Fruit fly (Drosophila melanogaster) whole organism, embryonic: ENCODE measurements around the gene Cpr62Ba.

ENCODE experiments used
- B-H1 ChIP-seq: fragments of 200-800 bp; sonication (Bioruptor generic); IDR thresholded peaks from 3 replicates; pipeline ENCODE4 v1.3.6; 2022; ENCODE audit warnings: missing biosample characterization, missing genetic modification characterization
- CG10209 ChIP-seq: fragments of 200-800 bp; sonication (Bioruptor generic); optimal IDR thresholded peaks from 3 replicates; lab custom pipeline; 2017; ENCODE audit warnings: missing biosample characterization, mild to moderate bottlenecking, missing genetic modification characterization, missing genetic modification reagents
- CG10462 ChIP-seq: fragments of 200-800 bp; sonication (Bioruptor generic); optimal IDR thresholded peaks from 2 replicates; lab custom pipeline; 2016; ENCODE audit warnings: missing biosample characterization, missing genetic modification characterization
- CG10543 ChIP-seq: fragments of 200-800 bp; sonication (Bioruptor generic); optimal IDR thresholded peaks from 3 replicates; lab custom pipeline; 2017; ENCODE audit warnings: missing biosample characterization, mild to moderate bottlenecking, missing genetic modification characterization, moderate library complexity
- CG11398 ChIP-seq: fragments of 200-800 bp; sonication (Bioruptor generic); optimal IDR thresholded peaks from 2 replicates; lab custom pipeline; 2016; ENCODE audit warnings: missing biosample characterization, missing genetic modification characterization
- CG12236 ChIP-seq: fragments of 200-800 bp; sonication (Bioruptor generic); optimal IDR thresholded peaks from 2 replicates; lab custom pipeline; 2016; ENCODE audit warnings: missing biosample characterization, missing genetic modification characterization
- CG12299 ChIP-seq: fragments of 200-800 bp; sonication (Bioruptor generic); optimal IDR thresholded peaks from 2 replicates; lab custom pipeline; 2018; ENCODE audit warnings: missing biosample characterization, mild to moderate bottlenecking, missing genetic modification characterization
- CG14667 ChIP-seq: fragments of 200-800 bp; sonication (Bioruptor generic); IDR thresholded peaks from 2 replicates; pipeline ENCODE4 v1.3.6; 2022; ENCODE audit warnings: missing biosample characterization, missing genetic modification characterization
- CG16863 ChIP-seq: fragments of 200-800 bp; sonication (Bioruptor generic); optimal IDR thresholded peaks from 3 replicates; lab custom pipeline; 2016; ENCODE audit warnings: missing biosample characterization, missing genetic modification characterization
- CG18599 ChIP-seq: fragments of 200-800 bp; sonication (Bioruptor generic); optimal IDR thresholded peaks from 3 replicates; lab custom pipeline; 2017; ENCODE audit warnings: missing biosample characterization, missing genetic modification characterization, mild to moderate bottlenecking, moderate library complexity, missing genetic modification reagents
- CG18619 ChIP-seq: fragments of 200-800 bp; sonication (Bioruptor generic); optimal IDR thresholded peaks from 3 replicates; lab custom pipeline; 2017; ENCODE audit warnings: missing biosample characterization, mild to moderate bottlenecking, missing genetic modification characterization
- CG2120 ChIP-seq: fragments of 200-800 bp; sonication (Bioruptor generic); optimal IDR thresholded peaks from 3 replicates; lab custom pipeline; 2016; ENCODE audit warnings: missing biosample characterization, missing genetic modification characterization
- CG31365 ChIP-seq: fragments of 200-800 bp; sonication (Bioruptor generic); optimal IDR thresholded peaks from 2 replicates; lab custom pipeline; 2018; ENCODE audit warnings: missing biosample characterization, mild to moderate bottlenecking, missing genetic modification characterization
- CG31441 ChIP-seq: fragments of 200-800 bp; sonication (Bioruptor generic); IDR thresholded peaks from 2 replicates; pipeline ENCODE4 v1.3.6; 2022; ENCODE audit warnings: missing biosample characterization, missing genetic modification characterization
- CG4854 ChIP-seq: fragments of 200-800 bp; sonication (Bioruptor generic); optimal IDR thresholded peaks from 2 replicates; lab custom pipeline; 2016; ENCODE audit warnings: missing biosample characterization, missing genetic modification characterization, inconsistent platforms
- CG8388 ChIP-seq: fragments of 200-800 bp; sonication (Bioruptor generic); optimal IDR thresholded peaks from 2 replicates; lab custom pipeline; 2019; ENCODE audit warnings: missing biosample characterization, mild to moderate bottlenecking, missing genetic modification characterization, moderate library complexity
- CG8765 ChIP-seq: fragments of 200-800 bp; sonication (Bioruptor generic); IDR thresholded peaks from 2 replicates; pipeline ENCODE4 v1.3.6; 2022; ENCODE audit warnings: missing biosample characterization, missing genetic modification characterization
- CG8944 ChIP-seq: fragments of 200-800 bp; sonication (Bioruptor generic); optimal IDR thresholded peaks from 3 replicates; lab custom pipeline; 2016; ENCODE audit warnings: missing biosample characterization, missing genetic modification characterization
- Chrac-16 ChIP-seq: fragments of 200-800 bp; sonication (Bioruptor generic); optimal IDR thresholded peaks from 3 replicates; lab custom pipeline; 2016; ENCODE audit warnings: missing biosample characterization, missing genetic modification characterization
- D19A ChIP-seq: fragments of 200-800 bp; optimal IDR thresholded peaks from 3 replicates; lab custom pipeline; 2019; ENCODE audit warnings: missing biosample characterization, mild to moderate bottlenecking, missing genetic modification characterization, moderate library complexity
- Doc2 ChIP-seq: fragments of 200-800 bp; sonication (Bioruptor generic); IDR thresholded peaks from 2 replicates; pipeline ENCODE4 v1.3.6; 2022; ENCODE audit warnings: missing biosample characterization, missing genetic modification characterization
- Ets65A ChIP-seq: fragments of 200-800 bp; sonication (Bioruptor generic); peaks from one replicate; lab custom pipeline; 2016; ENCODE audit warnings: missing biosample characterization, missing genetic modification characterization
- Ets97D ChIP-seq: fragments of 200-800 bp; sonication (Bioruptor generic); optimal IDR thresholded peaks from 3 replicates; lab custom pipeline; 2016; ENCODE audit warnings: missing biosample characterization, missing genetic modification characterization
- Hsf ChIP-seq: fragments of 200-800 bp; sonication (Bioruptor generic); optimal IDR thresholded peaks from 3 replicates; lab custom pipeline; 2016; ENCODE audit warnings: missing biosample characterization, missing genetic modification characterization
- Med ChIP-seq: fragments of 200-800 bp; sonication (Bioruptor generic); peaks from one replicate; lab custom pipeline; 2016; ENCODE audit warnings: missing biosample characterization, missing genetic modification characterization, mild to moderate bottlenecking, inconsistent platforms, moderate library complexity
- NK7.1 ChIP-seq: fragments of 200-800 bp; sonication (Bioruptor generic); optimal IDR thresholded peaks from 3 replicates; lab custom pipeline; 2016; ENCODE audit warnings: missing biosample characterization, missing genetic modification characterization
- Oli ChIP-seq: fragments of 200-800 bp; sonication (Bioruptor generic); optimal IDR thresholded peaks from 2 replicates; lab custom pipeline; 2018; ENCODE audit warnings: missing biosample characterization, mild to moderate bottlenecking, missing genetic modification characterization, moderate library complexity
- Rfx ChIP-seq: fragments of 200-800 bp; sonication (Bioruptor generic); IDR thresholded peaks from 2 replicates; pipeline ENCODE4 v1.3.6; 2022; ENCODE audit warnings: missing biosample characterization, missing genetic modification characterization
- Six4 ChIP-seq: fragments of 200-800 bp; sonication (Bioruptor generic); optimal IDR thresholded peaks from 2 replicates; lab custom pipeline; 2016; ENCODE audit warnings: missing biosample characterization, missing genetic modification characterization
- Sox102F ChIP-seq: fragments of 200-800 bp; sonication (Bioruptor generic); optimal IDR thresholded peaks from 2 replicates; lab custom pipeline; 2018; ENCODE audit warnings: missing biosample characterization, mild to moderate bottlenecking, missing genetic modification characterization, moderate library complexity
- Tbp ChIP-seq: fragments of >200 bp; optimal IDR thresholded peaks from 2 replicates; lab custom pipeline; 2018; ENCODE audit warnings: missing biosample characterization, missing genetic modification characterization
- bcd ChIP-seq: fragments of 200-800 bp; sonication (Bioruptor generic); optimal IDR thresholded peaks from 2 replicates; lab custom pipeline; 2017; ENCODE audit warnings: missing biosample characterization, mild to moderate bottlenecking, missing genetic modification characterization
- chif ChIP-seq, 2 experiments: fragments of 200-800 bp; sonication (Bioruptor generic); optimal IDR thresholded peaks; 3 replicates each; lab custom pipeline; 2016; ENCODE audit warnings: missing biosample characterization in 2 of 2, missing genetic modification characterization in 2 of 2
- crp ChIP-seq, 2 experiments: fragments of 200-800 bp; sonication (Bioruptor generic); optimal IDR thresholded peaks; 2 replicates in 1 of 2; 3 replicates in 1 of 2; lab custom pipeline; 2017; ENCODE audit warnings: missing biosample characterization in 2 of 2, missing genetic modification characterization in 2 of 2, mild to moderate bottlenecking in 1 of 2, moderate library complexity in 1 of 2
- gcm ChIP-seq: fragments of 200-800 bp; sonication (Bioruptor generic); optimal IDR thresholded peaks from 2 replicates; lab custom pipeline; 2019; ENCODE audit warnings: missing biosample characterization, mild to moderate bottlenecking, missing genetic modification characterization, moderate library complexity
- hb ChIP-seq: fragments of 200-800 bp; sonication (Bioruptor generic); IDR thresholded peaks from 3 replicates; pipeline ENCODE4 v1.3.6; 2022; ENCODE audit warnings: missing biosample characterization, missing genetic modification characterization; ENCODE audit not compliant: partially characterized antibody
- hkb ChIP-seq, 2 experiments: fragments of 200-800 bp in 1 of 2; fragments of >200 bp in 1 of 2; sonication (Bioruptor generic) in 1 of 2; IDR thresholded peaks in 1 of 2; optimal IDR thresholded peaks in 1 of 2; 2 replicates each; pipeline versions ENCODE4 v1.3.6 to Lab custom; 2017 to 2022; ENCODE audit warnings: missing biosample characterization in 1 of 2, missing genetic modification characterization in 1 of 2
- hth ChIP-seq: fragments of >200 bp; optimal IDR thresholded peaks from 2 replicates; lab custom pipeline; 2017; ENCODE audit warnings: inconsistent platforms
- lmd ChIP-seq: fragments of 200-800 bp; sonication (Bioruptor generic); IDR thresholded peaks from 2 replicates; pipeline ENCODE4 v1.3.6; 2022; ENCODE audit warnings: missing biosample characterization, missing genetic modification characterization
- nau ChIP-seq: fragments of 200-800 bp; sonication (Bioruptor generic); optimal IDR thresholded peaks from 3 replicates; lab custom pipeline; 2017; ENCODE audit warnings: missing biosample characterization, mild to moderate bottlenecking, missing genetic modification characterization, missing genetic modification reagents
- onecut ChIP-seq: fragments of 200-800 bp; sonication (Bioruptor generic); IDR thresholded peaks from 2 replicates; pipeline ENCODE4 v1.3.6; 2022; ENCODE audit warnings: missing biosample characterization, missing genetic modification characterization
- otp ChIP-seq: fragments of 200-800 bp; sonication (Bioruptor generic); IDR thresholded peaks from 3 replicates; pipeline ENCODE4, ENCODE4 v1.3.6; 2022; ENCODE audit warnings: missing biosample characterization, missing genetic modification characterization
- pho ChIP-seq: fragments of 200-800 bp; sonication (Bioruptor generic); optimal IDR thresholded peaks from 2 replicates; lab custom pipeline; 2016; ENCODE audit warnings: missing biosample characterization, missing genetic modification characterization
- salm ChIP-seq: fragments of 200-800 bp; sonication (Bioruptor generic); optimal IDR thresholded peaks from 2 replicates; lab custom pipeline; 2018; ENCODE audit warnings: missing biosample characterization, mild to moderate bottlenecking, missing genetic modification characterization
- sens-2 ChIP-seq: fragments of 200-800 bp; sonication (Bioruptor generic); IDR thresholded peaks from 2 replicates; pipeline ENCODE4 v1.3.6; 2022; ENCODE audit warnings: missing biosample characterization, missing genetic modification characterization
- shn ChIP-seq: fragments of 200-800 bp; sonication (Bioruptor generic); optimal IDR thresholded peaks from 3 replicates; lab custom pipeline; 2016; ENCODE audit warnings: missing biosample characterization, missing genetic modification characterization
- slou ChIP-seq: fragments of 200-800 bp; sonication (Bioruptor generic); optimal IDR thresholded peaks from 3 replicates; lab custom pipeline; 2016; ENCODE audit warnings: missing biosample characterization, missing genetic modification characterization
- sna ChIP-seq: fragments of 200-800 bp; sonication (Bioruptor generic); IDR thresholded peaks from 2 replicates; pipeline ENCODE4 v1.3.6; 2022; ENCODE audit warnings: missing biosample characterization, missing genetic modification characterization; ENCODE audit not compliant: partially characterized antibody
- tgo ChIP-seq: fragments of 200-800 bp; sonication (Bioruptor generic); IDR thresholded peaks from 3 replicates; pipeline ENCODE4 v1.3.6; 2022; ENCODE audit warnings: missing biosample characterization, missing genetic modification characterization
- zen2 ChIP-seq: fragments of 200-800 bp; sonication (Bioruptor generic); IDR thresholded peaks from 3 replicates; pipeline ENCODE4 v1.3.6; 2022; ENCODE audit warnings: missing biosample characterization, missing genetic modification characterization; ENCODE audit not compliant: partially characterized antibody

Cpr62Ba gene

dm6 chr3L:1865121-1865727 lies 33.6 kb upstream of the Cpr62Ba start, which contains the start of the genes HBS1 and CG12025 (continued):
- TF ChIP-seq bcd (GFP tag; lab: Kevin White, UChicago) (peak; percentile 61), Sox102F (GFP tag; lab: Kevin White, UChicago) (peak; percentile 46), Tbp (no peak), hb (GFP tag; lab: Robert Waterston, UW) (no peak), CG10209 (GFP tag; lab: Kevin White, UChicago) (no peak), CG11398 (no peak), D19A (no peak), Rfx (GFP tag; lab: Robert Waterston, UW) (peak; percentile 71), Hsf (GFP tag; lab: Kevin White, UChicago) (peak; percentile 79), CG10543 (GFP tag; lab: Kevin White, UChicago) (peak; percentile 6), Oli (tag; lab: Kevin White, UChicago) (no peak), onecut (GFP tag; lab: Robert Waterston, UW) (peak; percentile 5; the same call in 1 of the 2 replicates), tgo (GFP tag; lab: Robert Waterston, UW) (peak; percentile 49; the same call in 2 of the 3 replicates), sna (no peak), Ets65A (peak; percentile 94), hth (lab: Kevin White, UChicago) (no peak), CG14667 (peak; percentile 41; the same call in 1 of the 2 replicates), otp (no peak), sens-2 (GFP tag; lab: Robert Waterston, UW) (no peak), gcm (GFP tag; lab: Kevin White, UChicago) (peak; percentile 40), Chrac-16 (peak; percentile 59), CG31441 (GFP tag; lab: Robert Waterston, UW) (peak; percentile 60), CG18619 (peak; percentile 44), chif (GFP tag; optimal IDR thresholded peaks at IDR 0.05; lab: Kevin White, UChicago) (peak; percentile 32 to 65), nau (GFP tag; lab: Kevin White, UChicago) (no peak), CG2120 (peak; percentile 82), B-H1 (GFP tag; lab: Robert Waterston, UW) (no peak), CG18599 (GFP tag; lab: Kevin White, UChicago) (peak; percentile 44), CG4854 (GFP tag; lab: Kevin White, UChicago) (no peak), salm (tag; lab: Kevin White, UChicago) (no peak), pho (GFP tag; lab: Kevin White, UChicago) (peak; percentile 44), CG12299 (tag; lab: Kevin White, UChicago) (no peak), zen2 (GFP tag; lab: Robert Waterston, UW) (no peak), slou (GFP tag; lab: Kevin White, UChicago) (no peak), CG16863 (GFP tag; lab: Kevin White, UChicago) (peak; percentile 32), crp (GFP tag; optimal IDR thresholded peaks at IDR 0.05; lab: Kevin White, UChicago) (peak in 1 of 2 experiments; percentile 24), CG10462 (no peak), Six4 (no peak), shn (GFP tag; lab: Kevin White, UChicago) (peak; percentile 59), Doc2 (no peak), Med (peak; percentile 88), CG31365 (tag; lab: Kevin White, UChicago) (no peak), CG8388 (GFP tag; lab: Kevin White, UChicago) (peak; percentile 38), NK7.1 (GFP tag; lab: Kevin White, UChicago) (no peak), CG8944 (GFP tag; lab: Kevin White, UChicago) (peak; percentile 6), hkb (optimal IDR thresholded peaks at IDR 0.05; lab: Kevin White, UChicago) (peak; percentile 94), hkb (GFP tag; IDR thresholded peaks at IDR 0.05; lab: Robert Waterston, UW) (no peak), CG12236 (GFP tag; lab: Kevin White, UChicago) (no peak), Ets97D (peak; percentile 72), lmd (peak; percentile 69), CG8765 (GFP tag; lab: Robert Waterston, UW) (no peak)
